Fruit fly (Drosophila melanogaster) whole organism, embryonic: ENCODE measurements around the gene CG43121.

Source experiments
- ATbp ChIP-seq: fragments of 200-800 bp; sonication (Bioruptor generic); optimal IDR thresholded peaks from 2 replicates; lab custom pipeline; 2017; ENCODE audit warnings: missing biosample characterization, mild to moderate bottlenecking, missing genetic modification characterization, missing genetic modification reagents
- Abd-B ChIP-seq: fragments of 200-800 bp; sonication (Bioruptor generic); optimal IDR thresholded peaks from 2 replicates; lab custom pipeline; 2018; ENCODE audit warnings: missing biosample characterization, mild to moderate bottlenecking, missing genetic modification characterization, moderate library complexity
- Awh ChIP-seq: fragments of 200-800 bp; sonication (Bioruptor generic); IDR thresholded peaks from 2 replicates; pipeline ENCODE4, ENCODE4 v1.3.6; 2022; ENCODE audit warnings: missing biosample characterization, missing genetic modification characterization
- CG11247 ChIP-seq: fragments of 200-800 bp; sonication (Bioruptor generic); IDR thresholded peaks from 2 replicates; pipeline ENCODE4 v1.3.6; 2022; ENCODE audit warnings: missing biosample characterization, missing genetic modification characterization
- CG12744 ChIP-seq: fragments of 200-800 bp; sonication (Bioruptor generic); optimal IDR thresholded peaks from 2 replicates; lab custom pipeline; 2016; ENCODE audit warnings: missing biosample characterization, missing genetic modification characterization
- CG13894 ChIP-seq: fragments of 200-800 bp; sonication (Bioruptor generic); optimal IDR thresholded peaks from 3 replicates; lab custom pipeline; 2018; ENCODE audit warnings: missing biosample characterization, mild to moderate bottlenecking, missing genetic modification characterization, moderate library complexity
- CG15073 ChIP-seq: fragments of 200-800 bp; sonication (Bioruptor generic); optimal IDR thresholded peaks from 2 replicates; lab custom pipeline; 2016; ENCODE audit warnings: missing biosample characterization, missing genetic modification characterization
- CG17385 ChIP-seq: fragments of 200-800 bp; sonication (Bioruptor generic); optimal IDR thresholded peaks from 3 replicates; lab custom pipeline; 2018; ENCODE audit warnings: missing biosample characterization, mild to moderate bottlenecking, missing genetic modification characterization
- CG17568 ChIP-seq: fragments of 200-800 bp; sonication (Bioruptor generic); optimal IDR thresholded peaks from 2 replicates; lab custom pipeline; 2018; ENCODE audit warnings: missing biosample characterization, mild to moderate bottlenecking, missing genetic modification characterization, moderate library complexity
- CG31365 ChIP-seq: fragments of 200-800 bp; sonication (Bioruptor generic); optimal IDR thresholded peaks from 2 replicates; lab custom pipeline; 2018; ENCODE audit warnings: missing biosample characterization, mild to moderate bottlenecking, missing genetic modification characterization
- CG3163 ChIP-seq: fragments of 200-800 bp; sonication (Bioruptor generic); optimal IDR thresholded peaks from 3 replicates; lab custom pipeline; 2016; ENCODE audit warnings: missing biosample characterization, missing genetic modification characterization
- CG4707 ChIP-seq: fragments of 200-800 bp; sonication (Bioruptor generic); optimal IDR thresholded peaks from 2 replicates; lab custom pipeline; 2018; ENCODE audit warnings: missing biosample characterization, mild to moderate bottlenecking, missing genetic modification characterization, moderate library complexity
- CG6689 ChIP-seq: fragments of 200-800 bp; sonication (Bioruptor generic); IDR thresholded peaks from 2 replicates; pipeline ENCODE4 v1.3.6; 2022; ENCODE audit warnings: missing biosample characterization, missing genetic modification characterization
- CG7556 ChIP-seq: fragments of 200-800 bp; sonication (Bioruptor generic); optimal IDR thresholded peaks from 2 replicates; lab custom pipeline; 2017; ENCODE audit warnings: missing biosample characterization, mild to moderate bottlenecking, missing genetic modification characterization
- CG7987 ChIP-seq: fragments of 200-800 bp; sonication (Bioruptor generic); optimal IDR thresholded peaks from 2 replicates; lab custom pipeline; 2018; ENCODE audit warnings: missing biosample characterization, mild to moderate bottlenecking, missing genetic modification characterization, moderate library complexity
- CG8281 ChIP-seq: fragments of 200-800 bp; sonication (Bioruptor generic); optimal IDR thresholded peaks from 2 replicates; lab custom pipeline; 2018; ENCODE audit warnings: missing biosample characterization, mild to moderate bottlenecking, missing genetic modification characterization, moderate library complexity
- CG8388 ChIP-seq: fragments of 200-800 bp; sonication (Bioruptor generic); optimal IDR thresholded peaks from 2 replicates; lab custom pipeline; 2019; ENCODE audit warnings: missing biosample characterization, mild to moderate bottlenecking, missing genetic modification characterization, moderate library complexity
- CTCF ChIP-seq: fragments of 200-800 bp; sonication (Bioruptor generic); optimal IDR thresholded peaks from 2 replicates; lab custom pipeline; 2017; ENCODE audit warnings: missing biosample characterization, mild to moderate bottlenecking, missing genetic modification characterization, moderate library complexity
- Deaf1 ChIP-seq: fragments of 200-800 bp; optimal IDR thresholded peaks from 3 replicates; lab custom pipeline; 2019; ENCODE audit warnings: missing biosample characterization, mild to moderate bottlenecking, missing genetic modification characterization, moderate library complexity
- E2f2 ChIP-seq: fragments of 200-800 bp; sonication (Bioruptor generic); IDR thresholded peaks from 2 replicates; pipeline ENCODE4 v1.3.6; 2022; ENCODE audit warnings: missing biosample characterization, missing genetic modification characterization
- Fer2 ChIP-seq: fragments of 200-800 bp; sonication (Bioruptor generic); optimal IDR thresholded peaks from 2 replicates; lab custom pipeline; 2018; ENCODE audit warnings: missing biosample characterization, mild to moderate bottlenecking, missing genetic modification characterization, moderate library complexity
- Hand ChIP-seq: fragments of 200-800 bp; sonication (Bioruptor generic); optimal IDR thresholded peaks from 2 replicates; lab custom pipeline; 2017; ENCODE audit warnings: mild to moderate bottlenecking, missing biosample characterization, missing genetic modification reagents, missing genetic modification characterization
- Hr39 ChIP-seq: fragments of >200 bp; optimal IDR thresholded peaks from 2 replicates; lab custom pipeline; 2017
- Med ChIP-seq: fragments of 200-800 bp; sonication (Bioruptor generic); peaks from one replicate; lab custom pipeline; 2016; ENCODE audit warnings: missing biosample characterization, missing genetic modification characterization, mild to moderate bottlenecking, inconsistent platforms, moderate library complexity
- Neu2 ChIP-seq: fragments of 200-800 bp; sonication (Bioruptor generic); optimal IDR thresholded peaks from 3 replicates; lab custom pipeline; 2016; ENCODE audit warnings: missing biosample characterization, missing genetic modification characterization, borderline replicate concordance
- Nf-YA ChIP-seq: fragments of 200-800 bp; sonication (Bioruptor generic); IDR thresholded peaks from 2 replicates; pipeline ENCODE4 v1.3.6; 2022; ENCODE audit warnings: missing biosample characterization, missing genetic modification characterization
- Six4 ChIP-seq: fragments of 200-800 bp; sonication (Bioruptor generic); optimal IDR thresholded peaks from 2 replicates; lab custom pipeline; 2016; ENCODE audit warnings: missing biosample characterization, missing genetic modification characterization
- Vsx1 ChIP-seq: fragments of 200-800 bp; sonication (Bioruptor generic); optimal IDR thresholded peaks from 2 replicates; lab custom pipeline; 2017; ENCODE audit warnings: missing biosample characterization, mild to moderate bottlenecking, missing genetic modification characterization, missing genetic modification reagents
- Xrp1 ChIP-seq: fragments of 200-800 bp; sonication (Bioruptor generic); IDR thresholded peaks from 2 replicates; pipeline ENCODE4 v1.3.6; 2022; ENCODE audit warnings: missing biosample characterization, missing genetic modification characterization
- ab ChIP-seq: fragments of 200-800 bp; sonication (Bioruptor generic); optimal IDR thresholded peaks from 2 replicates; lab custom pipeline; 2016; ENCODE audit warnings: missing biosample characterization, missing genetic modification characterization
- bsh ChIP-seq, 2 experiments: fragments of 200-800 bp; sonication (Bioruptor generic); optimal IDR thresholded peaks; 2 replicates each; lab custom pipeline; 2017 to 2018; ENCODE audit warnings: mild to moderate bottlenecking in 2 of 2, missing biosample characterization in 2 of 2, missing genetic modification characterization in 2 of 2, moderate library complexity in 1 of 2
- btn ChIP-seq: fragments of 200-800 bp; sonication (Bioruptor generic); optimal IDR thresholded peaks from 2 replicates; lab custom pipeline; 2016; ENCODE audit warnings: missing biosample characterization, missing genetic modification characterization
- crol ChIP-seq: fragments of 200-800 bp; sonication (Bioruptor generic); IDR thresholded peaks from 2 replicates; pipeline ENCODE4 v1.3.6; 2022; ENCODE audit warnings: missing biosample characterization, missing genetic modification characterization
- dysf ChIP-seq: fragments of 200-800 bp; sonication (Bioruptor generic); IDR thresholded peaks from 3 replicates; pipeline ENCODE4 v1.3.6; 2022; ENCODE audit warnings: missing biosample characterization, missing genetic modification characterization
- fd64A ChIP-seq: fragments of 200-800 bp; sonication (Bioruptor generic); optimal IDR thresholded peaks from 3 replicates; lab custom pipeline; 2018; ENCODE audit warnings: missing biosample characterization, mild to moderate bottlenecking, missing genetic modification characterization
- h ChIP-seq: fragments of >200 bp; optimal IDR thresholded peaks from 2 replicates; lab custom pipeline; 2017
- jigr1 ChIP-seq: fragments of 200-800 bp; sonication (Bioruptor generic); IDR thresholded peaks from 3 replicates; pipeline ENCODE4 v1.3.6; 2022; ENCODE audit warnings: missing biosample characterization, missing genetic modification characterization
- ken ChIP-seq: fragments of 200-800 bp; sonication (Bioruptor generic); IDR thresholded peaks from 3 replicates; pipeline ENCODE4 v1.3.6; 2022; ENCODE audit warnings: missing biosample characterization, missing genetic modification characterization
- kni ChIP-seq: fragments of 200-800 bp; sonication (Bioruptor generic); optimal IDR thresholded peaks from 3 replicates; lab custom pipeline; 2017; ENCODE audit warnings: mild to moderate bottlenecking, missing biosample characterization, missing genetic modification reagents, missing genetic modification characterization
- nerfin-1 ChIP-seq: fragments of 200-800 bp; sonication (Bioruptor generic); optimal IDR thresholded peaks from 3 replicates; lab custom pipeline; 2019; ENCODE audit warnings: missing biosample characterization, mild to moderate bottlenecking, missing genetic modification characterization, moderate library complexity
- nerfin-2 ChIP-seq: fragments of 200-800 bp; sonication (Bioruptor generic); IDR thresholded peaks from 2 replicates; pipeline ENCODE4 v1.3.6; 2022; ENCODE audit warnings: missing biosample characterization, missing genetic modification characterization; ENCODE audit not compliant: partially characterized antibody
- nom ChIP-seq: fragments of 200-800 bp; sonication (Bioruptor generic); optimal IDR thresholded peaks from 2 replicates; lab custom pipeline; 2017; ENCODE audit warnings: missing biosample characterization, missing genetic modification characterization, mild to moderate bottlenecking, moderate library complexity, missing genetic modification reagents
- scrt ChIP-seq: fragments of 200-800 bp; sonication (Bioruptor generic); optimal IDR thresholded peaks from 2 replicates; lab custom pipeline; 2018; ENCODE audit warnings: missing biosample characterization, mild to moderate bottlenecking, missing genetic modification characterization, moderate library complexity
- sd ChIP-seq: fragments of 200-800 bp; sonication (Bioruptor generic); optimal IDR thresholded peaks from 3 replicates; lab custom pipeline; 2018; ENCODE audit warnings: missing biosample characterization, mild to moderate bottlenecking, missing genetic modification characterization, moderate library complexity
- sens ChIP-seq: fragments of 200-800 bp; sonication (Bioruptor generic); peaks from one replicate; lab custom pipeline; 2016; ENCODE audit warnings: missing biosample characterization, missing genetic modification characterization
- sqz ChIP-seq: fragments of 200-800 bp; sonication (Bioruptor generic); optimal IDR thresholded peaks from 3 replicates; lab custom pipeline; 2018; ENCODE audit warnings: missing biosample characterization, mild to moderate bottlenecking, missing genetic modification characterization
- stwl ChIP-seq: fragments of 200-800 bp; sonication (Bioruptor generic); optimal IDR thresholded peaks from 3 replicates; lab custom pipeline; 2018; ENCODE audit warnings: missing biosample characterization, mild to moderate bottlenecking, missing genetic modification characterization, moderate library complexity
- sug ChIP-seq: fragments of 200-800 bp; optimal IDR thresholded peaks from 2 replicates; lab custom pipeline; 2019; ENCODE audit warnings: missing biosample characterization, mild to moderate bottlenecking, missing genetic modification characterization, moderate library complexity
- tap ChIP-seq: fragments of 200-800 bp; optimal IDR thresholded peaks from 3 replicates; lab custom pipeline; 2019; ENCODE audit warnings: missing biosample characterization, mild to moderate bottlenecking, missing genetic modification characterization, moderate library complexity
- vvl ChIP-seq: fragments of 200-800 bp; sonication (Bioruptor generic); IDR thresholded peaks from 2 replicates; pipeline ENCODE4 v1.3.6; 2022; ENCODE audit warnings: missing biosample characterization, missing genetic modification characterization

Gene CG43121

DNA sequence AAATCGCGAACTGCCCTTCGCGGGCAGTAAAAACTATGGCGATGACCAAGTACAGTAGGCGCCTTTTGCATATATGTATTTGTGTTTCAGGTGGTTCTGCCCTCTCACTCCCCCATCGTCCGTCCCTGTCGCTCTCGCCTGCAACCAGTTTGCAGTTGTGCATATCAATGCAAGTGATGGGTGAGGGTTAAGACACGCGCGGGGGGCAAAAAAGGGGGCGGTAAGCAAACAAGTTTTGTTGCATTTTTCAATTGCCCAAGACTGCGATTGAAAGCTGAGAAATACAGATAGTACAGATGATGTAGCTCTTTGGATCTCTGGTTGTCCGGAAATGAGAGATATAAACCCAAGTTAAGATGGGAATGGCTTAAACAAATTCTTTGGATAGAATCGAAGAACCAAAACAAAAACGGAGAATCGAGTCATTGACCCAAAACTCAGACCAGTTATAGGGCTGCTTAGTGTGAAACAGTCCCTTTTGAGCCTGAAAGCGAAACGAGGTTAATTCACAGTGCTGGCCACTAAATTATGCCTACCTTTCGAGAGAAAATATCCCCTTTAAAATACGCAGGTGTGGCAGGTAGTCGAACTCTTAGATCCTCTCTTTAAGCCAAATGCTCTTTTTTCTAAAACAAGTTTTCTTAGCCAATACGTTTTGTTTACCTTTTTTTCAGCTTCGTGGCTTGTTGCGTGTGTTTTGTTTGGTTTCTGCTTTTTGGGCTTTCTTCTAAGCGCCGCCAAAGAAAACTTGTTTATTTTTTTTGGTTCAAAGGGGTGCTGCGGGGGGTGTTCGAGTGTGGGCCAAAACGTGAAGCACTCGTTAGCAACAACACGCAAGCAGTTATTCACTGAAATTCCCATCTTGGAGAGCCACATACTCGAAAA is 47.6 kb downstream of the CG43121 start (continued):
- TF ChIP-seq nerfin-2 (GFP tag; lab: Robert Waterston, UW), result no peak
- peak; percentile 98 for TF ChIP-seq sqz (GFP tag; lab: Kevin White, UChicago)
- no peak for TF ChIP-seq h
- no peak for TF ChIP-seq CG17385 (GFP tag; lab: Kevin White, UChicago)
- peak; percentile 95 for TF ChIP-seq CG3163 (GFP tag; lab: Kevin White, UChicago)
- TF ChIP-seq CTCF, result no peak
- no peak for TF ChIP-seq E2f2 (GFP tag; lab: Robert Waterston, UW)
- peak; percentile 74 for TF ChIP-seq crol (GFP tag; lab: Robert Waterston, UW)
- TF ChIP-seq CG17568, result peak; percentile 2
- peak; percentile 34 for TF ChIP-seq Med (GFP tag; lab: Kevin White, UChicago)
- peak; percentile 74 for TF ChIP-seq sd (tag; lab: Kevin White, UChicago)
- no peak for TF ChIP-seq Six4 (GFP tag; lab: Kevin White, UChicago)
- no peak for TF ChIP-seq Fer2 (tag; lab: Kevin White, UChicago)
- TF ChIP-seq jigr1 (GFP tag; lab: Robert Waterston, UW), result no peak
- no peak for TF ChIP-seq Neu2 (GFP tag; lab: Kevin White, UChicago)
- no peak for TF ChIP-seq Vsx1 (GFP tag; lab: Kevin White, UChicago)
- TF ChIP-seq CG11247 (GFP tag; lab: Robert Waterston, UW), result no peak
- TF ChIP-seq ken, result 0 out of 3 replicates have a peak, but pooled peaks have one; percentile 14
- TF ChIP-seq sens (GFP tag; lab: Kevin White, UChicago), result peak; percentile 83
- peak; percentile 93 for TF ChIP-seq CG15073 (GFP tag; lab: Kevin White, UChicago)
- no peak for TF ChIP-seq Hand
- 0 out of 3 replicates have a peak, but pooled peaks have one; percentile 11 for TF ChIP-seq dysf (GFP tag; lab: Robert Waterston, UW)
- no peak for TF ChIP-seq Xrp1 (GFP tag; lab: Robert Waterston, UW)
- no peak for TF ChIP-seq CG6689
- no peak for TF ChIP-seq CG12744
- TF ChIP-seq kni, result peak; percentile 61
- peak; percentile 21 for TF ChIP-seq CG7987 (GFP tag; lab: Kevin White, UChicago)
- TF ChIP-seq Awh, result peak; percentile 46; the same call in 1 of the 2 replicates
- TF ChIP-seq CG13894, result peak; percentile 74
- TF ChIP-seq nerfin-1 (tag; lab: Kevin White, UChicago), result no peak
- TF ChIP-seq CG8388 (GFP tag; lab: Kevin White, UChicago), result peak; percentile 31
- no peak for TF ChIP-seq CG8281 (tag; lab: Kevin White, UChicago)
- TF ChIP-seq Nf-YA (GFP tag; lab: Robert Waterston, UW), result no peak
- no peak for TF ChIP-seq btn (GFP tag; lab: Kevin White, UChicago)
- no peak for TF ChIP-seq ATbp (GFP tag; lab: Kevin White, UChicago)
- no peak for TF ChIP-seq Hr39 (lab: Kevin White, UChicago)
- no peak for TF ChIP-seq fd64A (GFP tag; lab: Kevin White, UChicago)
- TF ChIP-seq CG4707 (GFP tag; lab: Kevin White, UChicago), result peak; percentile 12
- no peak for TF ChIP-seq CG7556 (GFP tag; lab: Kevin White, UChicago)
- TF ChIP-seq vvl (GFP tag; lab: Robert Waterston, UW), result peak; percentile 71
- peak in 1 of 2 experiments; percentile 56 for TF ChIP-seq bsh (GFP tag; optimal IDR thresholded peaks at IDR 0.05; lab: Kevin White, UChicago)
- TF ChIP-seq Deaf1 (tag; lab: Kevin White, UChicago), result peak; percentile 31
- peak; percentile 66 for TF ChIP-seq sug (tag; lab: Kevin White, UChicago)
- no peak for TF ChIP-seq stwl
- no peak for TF ChIP-seq tap
- peak; percentile 57 for TF ChIP-seq scrt
- TF ChIP-seq nom (GFP tag; lab: Kevin White, UChicago), result peak; percentile 65
- TF ChIP-seq CG31365 (tag; lab: Kevin White, UChicago), result peak; percentile 17
- no peak for TF ChIP-seq Abd-B (GFP tag; lab: Kevin White, UChicago)
- TF ChIP-seq ab (GFP tag; lab: Kevin White, UChicago), result no peak
